Worm (Caenorhabditis elegans) whole organism, L3 larva: Measurements from ENCODE around the gene srb-16.

Experiments used
- ZK546.5 ChIP-seq: sonication (generic microtip); optimal IDR thresholded peaks from 2 replicates; lab custom pipeline; 2017; ENCODE audit warnings: missing biosample characterization, missing genetic modification characterization
- ama-1 ChIP-seq: fragments of 150-350 bp; optimal IDR thresholded peaks from 2 replicates; lab custom pipeline; 2018
- ceh-16 ChIP-seq: sonication (generic microtip); optimal IDR thresholded peaks from 2 replicates; lab custom pipeline; 2017; ENCODE audit warnings: missing biosample characterization, missing genetic modification characterization
- ceh-28 ChIP-seq: fragments of 150-350 bp; optimal IDR thresholded peaks from 2 replicates; lab custom pipeline; 2014; ENCODE audit warnings: missing biosample characterization, missing genetic modification reagents, missing genetic modification characterization
- ceh-82 ChIP-seq: fragments of 150-350 bp; optimal IDR thresholded peaks from 2 replicates; lab custom pipeline; 2014; ENCODE audit warnings: missing biosample characterization, missing genetic modification characterization
- ceh-9 ChIP-seq: sonication (generic microtip); optimal IDR thresholded peaks from 2 replicates; lab custom pipeline; 2018; ENCODE audit warnings: missing biosample characterization, missing genetic modification characterization
- egl-27 ChIP-seq: sonication (generic microtip); optimal IDR thresholded peaks from 4 replicates; lab custom pipeline; 2017; ENCODE audit warnings: missing biosample characterization, missing genetic modification reagents, missing genetic modification characterization
- egl-5 ChIP-seq: fragments of 150-350 bp; optimal IDR thresholded peaks from 2 replicates; lab custom pipeline; 2017; ENCODE audit warnings: missing biosample characterization, missing genetic modification reagents, missing genetic modification characterization, inconsistent platforms
- elt-2 ChIP-seq: sonication (generic microtip); optimal IDR thresholded peaks from 2 replicates; lab custom pipeline; 2016; ENCODE audit warnings: missing genetic modification reagents, mild to moderate bottlenecking, missing genetic modification characterization, missing compliant biosample characterization
- elt-3 ChIP-seq, 3 experiments: fragments of 150-350 bp in 1 of 3; sonication (generic microtip) in 2 of 3; optimal IDR thresholded peaks; 2 replicates in 2 of 3; 4 replicates in 1 of 3; lab custom pipeline; 2014 to 2017; ENCODE audit warnings: missing biosample characterization in 3 of 3, missing genetic modification characterization in 3 of 3
- eor-1 ChIP-seq, 2 experiments: fragments of 150-350 bp; optimal IDR thresholded peaks; 2 replicates each; lab custom pipeline; 2014 to 2018; ENCODE audit warnings: missing biosample characterization in 2 of 2, missing genetic modification characterization in 2 of 2
- fkh-10 ChIP-seq: sonication (generic microtip); optimal IDR thresholded peaks from 2 replicates; lab custom pipeline; 2017; ENCODE audit warnings: missing biosample characterization, missing genetic modification reagents, missing genetic modification characterization
- fos-1 ChIP-seq: fragments of 150-350 bp; optimal IDR thresholded peaks from 2 replicates; lab custom pipeline; 2014; ENCODE audit warnings: missing biosample characterization, missing genetic modification characterization
- lin-15B ChIP-seq: fragments of 150-350 bp; optimal IDR thresholded peaks from 2 replicates; lab custom pipeline; 2014; ENCODE audit warnings: missing biosample characterization, missing genetic modification characterization
- lin-39 ChIP-seq: fragments of 150-350 bp; optimal IDR thresholded peaks from 2 replicates; lab custom pipeline; 2018; ENCODE audit warnings: missing biosample characterization, missing genetic modification reagents, missing genetic modification characterization
- nfya-1 ChIP-seq: sonication (generic microtip); optimal IDR thresholded peaks from 2 replicates; lab custom pipeline; 2017; ENCODE audit warnings: missing genetic modification characterization, mild to moderate bottlenecking, missing compliant biosample characterization, antibody characterized with exemption, moderate library complexity; ENCODE audit not compliant: insufficient read depth
- nhr-11 ChIP-seq: fragments of 150-350 bp; optimal IDR thresholded peaks from 2 replicates; lab custom pipeline; 2014; ENCODE audit warnings: missing biosample characterization, missing genetic modification characterization
- nhr-12 ChIP-seq: fragments of 150-350 bp; optimal IDR thresholded peaks from 2 replicates; lab custom pipeline; 2014; ENCODE audit warnings: missing biosample characterization, missing genetic modification characterization
- nhr-23 ChIP-seq: fragments of 150-350 bp; optimal IDR thresholded peaks from 2 replicates; lab custom pipeline; 2014; ENCODE audit warnings: missing biosample characterization, missing genetic modification reagents, missing genetic modification characterization
- nhr-237 ChIP-seq: fragments of 150-350 bp; optimal IDR thresholded peaks from 2 replicates; lab custom pipeline; 2014; ENCODE audit warnings: missing biosample characterization, missing genetic modification characterization
- nhr-25 ChIP-seq: sonication (generic microtip); optimal IDR thresholded peaks from 2 replicates; lab custom pipeline; 2017; ENCODE audit warnings: missing biosample characterization, missing genetic modification characterization
- nhr-28 ChIP-seq: fragments of 150-350 bp; optimal IDR thresholded peaks from 2 replicates; lab custom pipeline; 2014; ENCODE audit warnings: missing biosample characterization, missing genetic modification characterization
- nhr-43 ChIP-seq: sonication (generic microtip); optimal IDR thresholded peaks from 2 replicates; lab custom pipeline; 2016; ENCODE audit warnings: mild to moderate bottlenecking, missing genetic modification characterization, missing compliant biosample characterization; ENCODE audit not compliant: poor library complexity, severe bottlenecking
- nhr-67 ChIP-seq: fragments of 150-350 bp; optimal IDR thresholded peaks from 2 replicates; lab custom pipeline; 2014; ENCODE audit warnings: missing biosample characterization, missing genetic modification characterization
- nhr-76 ChIP-seq: fragments of 150-350 bp; sonication (generic microtip); optimal IDR thresholded peaks from 5 replicates; lab custom pipeline; 2014; ENCODE audit warnings: missing biosample characterization, missing genetic modification characterization
- sea-2 ChIP-seq: fragments of 150-350 bp; sonication (generic microtip); optimal IDR thresholded peaks from 4 replicates; lab custom pipeline; 2014; ENCODE audit warnings: missing biosample characterization, missing genetic modification reagents, missing genetic modification characterization
- skn-1 ChIP-seq: fragments of 150-350 bp; optimal IDR thresholded peaks from 2 replicates; lab custom pipeline; 2014; ENCODE audit warnings: missing biosample characterization, missing genetic modification characterization
- tbx-2 ChIP-seq: sonication (generic microtip); optimal IDR thresholded peaks from 2 replicates; lab custom pipeline; 2016; ENCODE audit warnings: mild to moderate bottlenecking, missing genetic modification characterization, missing compliant biosample characterization
- unc-39 ChIP-seq: sonication (generic microtip); optimal IDR thresholded peaks from 4 replicates; lab custom pipeline; 2017; ENCODE audit warnings: missing biosample characterization, missing genetic modification characterization
- zag-1 ChIP-seq: fragments of 150-350 bp; optimal IDR thresholded peaks from 2 replicates; lab custom pipeline; 2014; ENCODE audit warnings: missing biosample characterization, missing genetic modification characterization
- ztf-11 ChIP-seq: fragments of 150-350 bp; optimal IDR thresholded peaks from 2 replicates; lab custom pipeline; 2014; ENCODE audit warnings: missing biosample characterization, missing genetic modification characterization
- ztf-4 ChIP-seq: fragments of 150-350 bp; optimal IDR thresholded peaks from 2 replicates; lab custom pipeline; 2014; ENCODE audit warnings: missing biosample characterization, missing genetic modification characterization

srb-16 gene

DNA sequence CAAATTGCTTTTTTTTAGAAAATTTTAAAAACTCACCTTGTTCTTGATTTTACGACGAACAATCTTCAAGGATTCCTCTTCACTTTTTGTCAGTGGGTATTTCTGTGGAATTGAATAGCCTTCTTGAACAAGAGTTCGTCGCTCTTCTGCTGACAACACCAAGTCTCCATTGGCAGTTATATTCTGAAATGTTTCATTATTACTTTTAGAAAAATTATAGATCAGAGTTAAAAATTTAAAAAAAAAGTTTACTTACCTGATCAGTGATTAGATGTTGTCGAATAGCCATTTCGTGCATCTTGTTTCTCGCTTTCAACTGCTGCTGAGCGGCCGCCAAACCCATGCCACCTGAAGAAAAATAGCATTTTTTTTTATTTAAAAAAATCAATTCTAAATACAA, 29.5 kb upstream of the srb-16 start:
- TF ChIP-seq skn-1 (no peak), nhr-12 (tag; lab: Kevin White, UChicago) (no peak), ama-1 (lab: Kevin White, UChicago) (peak; percentile 48), ceh-9 (tag; lab: Kevin White, UChicago) (no peak), nfya-1 (tag; lab: Kevin White, UChicago) (no peak)

DNA sequence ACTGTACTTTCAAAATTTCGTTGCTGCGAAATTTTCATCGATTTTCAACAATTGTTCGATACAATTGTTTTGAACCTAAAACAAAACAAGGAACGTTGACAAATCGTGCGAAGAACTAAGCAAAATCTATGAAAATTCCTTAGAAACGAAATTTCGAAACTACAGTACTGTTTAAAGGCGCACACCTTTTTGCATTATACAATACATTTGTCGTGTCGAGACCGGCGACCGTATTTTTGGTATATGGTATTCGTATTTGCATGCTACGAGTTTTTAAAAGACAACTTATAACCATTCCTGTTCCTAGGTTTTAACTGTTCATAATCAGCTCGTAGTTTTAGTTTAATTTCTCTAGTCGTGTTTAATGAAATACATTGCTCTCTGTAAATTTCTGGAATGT, 27.9 kb upstream of the srb-16 start:
- no peak for TF ChIP-seq unc-39
- peak; percentile 23 for TF ChIP-seq ama-1 (lab: Kevin White, UChicago)
- peak; percentile 28 for TF ChIP-seq elt-2 (tag; lab: Kevin White, UChicago)
- TF ChIP-seq nhr-23 (tag; lab: Kevin White, UChicago) = no peak
- peak; percentile 36 for TF ChIP-seq nhr-43 (tag; lab: Kevin White, UChicago)

ce11 chrII:5177902-5178301, 27.2 kb upstream of the srb-16 start, which contains the start of gene C27D6.12:
Gene C27D6.12, minus strand, starts transcription at chrII:5178002.
- TF ChIP-seq ztf-11 (tag; lab: Kevin White, UChicago) (no peak), egl-27 (tag; lab: Kevin White, UChicago) (no peak), elt-3 (tag; optimal IDR thresholded peaks at IDR 0.05; lab: Kevin White, UChicago) (no peak), ceh-28 (no peak), eor-1 (tag; optimal IDR thresholded peaks at IDR 0.05; lab: Kevin White, UChicago) (no peak), nhr-11 (tag; lab: Kevin White, UChicago) (no peak), egl-5 (tag; lab: Kevin White, UChicago) (no peak), sea-2 (GFP tag; lab: Kevin White, UChicago) (no peak), nhr-43 (tag; lab: Kevin White, UChicago) (no peak), tbx-2 (tag; lab: Kevin White, UChicago) (no peak), elt-2 (tag; lab: Kevin White, UChicago) (no peak)

ce11 chrII:5176934-5177333, 26.2 kb upstream of the srb-16 start:
- TF ChIP-seq ceh-82 (tag; lab: Kevin White, UChicago) (no peak), nhr-67 (tag; lab: Kevin White, UChicago) (no peak), nhr-25 (tag; lab: Kevin White, UChicago) (no peak), ztf-11 (tag; lab: Kevin White, UChicago) (no peak), nhr-28 (tag; lab: Kevin White, UChicago) (no peak), lin-15B (no peak), lin-39 (tag; lab: Kevin White, UChicago) (no peak), nhr-11 (tag; lab: Kevin White, UChicago) (no peak), nhr-237 (no peak), ztf-4 (tag; lab: Kevin White, UChicago) (no peak), nhr-12 (tag; lab: Kevin White, UChicago) (no peak), elt-2 (tag; lab: Kevin White, UChicago) (no peak), zag-1 (tag; lab: Kevin White, UChicago) (no peak), ceh-9 (tag; lab: Kevin White, UChicago) (no peak), nhr-76 (tag; lab: Kevin White, UChicago) (no peak), ceh-28 (no peak), ceh-16 (tag; lab: Kevin White, UChicago) (no peak)

- no peak for TF ChIP-seq nhr-23 (tag; lab: Kevin White, UChicago)
- no peak for TF ChIP-seq eor-1 (tag; optimal IDR thresholded peaks at IDR 0.05; lab: Kevin White, UChicago)
- TF ChIP-seq ZK546.5 (tag; lab: Kevin White, UChicago) = no peak
- TF ChIP-seq skn-1 = no peak
- no peak for TF ChIP-seq ztf-11 (tag; lab: Kevin White, UChicago)
- TF ChIP-seq fos-1 (tag; lab: Kevin White, UChicago) = no peak
- TF ChIP-seq ceh-9 (tag; lab: Kevin White, UChicago) = no peak
- TF ChIP-seq nhr-67 (tag; lab: Kevin White, UChicago) = no peak
- TF ChIP-seq elt-3 (tag; optimal IDR thresholded peaks at IDR 0.05; lab: Kevin White, UChicago) = no peak
- no peak for TF ChIP-seq fkh-10 (GFP tag; lab: Kevin White, UChicago)
Observed at ce11 chrII:5174370-5174769, 23.6 kb upstream of the srb-16 start, which contains the start of gene C27D6.3. Gene C27D6.3, minus strand, starts transcription at chrII:5174470.
